Worm (Caenorhabditis elegans) whole organism, L2 larva: ENCODE data around the gene ZK596.2.

Experiments used
- R02D3.7 ChIP-seq: fragments of 150-350 bp; optimal IDR thresholded peaks from 2 replicates; lab custom pipeline; 2014; ENCODE audit warnings: missing biosample characterization, missing genetic modification characterization
- ZK546.5 ChIP-seq: sonication (generic microtip); optimal IDR thresholded peaks from 2 replicates; lab custom pipeline; 2017; ENCODE audit warnings: missing biosample characterization, missing genetic modification characterization
- alr-1 ChIP-seq: fragments of 150-350 bp; optimal IDR thresholded peaks from 2 replicates; lab custom pipeline; 2014; ENCODE audit warnings: missing biosample characterization, missing genetic modification characterization
- blmp-1 ChIP-seq: sonication (generic microtip); optimal IDR thresholded peaks from 2 replicates; lab custom pipeline; 2017; ENCODE audit warnings: missing genetic modification characterization, mild to moderate bottlenecking, missing compliant biosample characterization, antibody characterized with exemption, moderate library complexity; ENCODE audit not compliant: insufficient read depth
- ceh-16 ChIP-seq: fragments of 150-350 bp; optimal IDR thresholded peaks from 2 replicates; lab custom pipeline; 2014; ENCODE audit warnings: missing biosample characterization, missing genetic modification characterization
- ceh-82 ChIP-seq: fragments of 150-350 bp; optimal IDR thresholded peaks from 2 replicates; lab custom pipeline; 2014; ENCODE audit warnings: missing biosample characterization, missing genetic modification characterization
- crh-2 ChIP-seq: sonication (generic microtip); optimal IDR thresholded peaks from 2 replicates; lab custom pipeline; 2017; ENCODE audit warnings: missing biosample characterization, missing genetic modification characterization
- dmd-4 ChIP-seq: sonication (generic microtip); optimal IDR thresholded peaks from 2 replicates; lab custom pipeline; 2017; ENCODE audit warnings: missing biosample characterization, missing genetic modification characterization
- egl-27 ChIP-seq: sonication (generic microtip); optimal IDR thresholded peaks from 3 replicates; lab custom pipeline; 2017; ENCODE audit warnings: missing biosample characterization, missing genetic modification reagents, missing genetic modification characterization
- elt-1 ChIP-seq: fragments of 150-350 bp; optimal IDR thresholded peaks from 2 replicates; lab custom pipeline; 2014; ENCODE audit warnings: missing biosample characterization, missing genetic modification characterization
- elt-3 ChIP-seq: sonication (generic microtip); optimal IDR thresholded peaks from 2 replicates; lab custom pipeline; 2017; ENCODE audit warnings: missing biosample characterization, missing genetic modification characterization
- fos-1 ChIP-seq: fragments of 150-350 bp; optimal IDR thresholded peaks from 2 replicates; lab custom pipeline; 2014; ENCODE audit warnings: missing biosample characterization, missing genetic modification characterization
- lin-11 ChIP-seq: fragments of 150-350 bp; sonication (generic microtip); optimal IDR thresholded peaks from 2 replicates; lab custom pipeline; 2014; ENCODE audit warnings: missing biosample characterization, missing genetic modification characterization, inconsistent platforms, mixed read lengths
- lsy-2 ChIP-seq, 2 experiments: fragments of 150-350 bp in 1 of 2; sonication (generic microtip) in 1 of 2; optimal IDR thresholded peaks; 2 replicates each; lab custom pipeline; 2014 to 2017; ENCODE audit warnings: missing biosample characterization in 2 of 2, missing genetic modification characterization in 2 of 2
- mab-5 ChIP-seq: fragments of 150-350 bp; optimal IDR thresholded peaks from 2 replicates; lab custom pipeline; 2014; ENCODE audit warnings: missing biosample characterization, missing genetic modification characterization
- nhr-11 ChIP-seq: fragments of 150-350 bp; optimal IDR thresholded peaks from 2 replicates; lab custom pipeline; 2014; ENCODE audit warnings: missing biosample characterization, missing genetic modification characterization
- nhr-12 ChIP-seq: fragments of 150-350 bp; optimal IDR thresholded peaks from 2 replicates; lab custom pipeline; 2014; ENCODE audit warnings: missing biosample characterization, missing genetic modification characterization
- nhr-129 ChIP-seq: fragments of 150-350 bp; optimal IDR thresholded peaks from 2 replicates; lab custom pipeline; 2014; ENCODE audit warnings: missing biosample characterization, missing genetic modification characterization
- nhr-21 ChIP-seq: fragments of 150-350 bp; optimal IDR thresholded peaks from 2 replicates; lab custom pipeline; 2014; ENCODE audit warnings: missing biosample characterization, missing genetic modification characterization
- nhr-23 ChIP-seq: fragments of 150-350 bp; optimal IDR thresholded peaks from 2 replicates; lab custom pipeline; 2014; ENCODE audit warnings: missing biosample characterization, missing genetic modification reagents, missing genetic modification characterization
- nhr-237 ChIP-seq: fragments of 150-350 bp; optimal IDR thresholded peaks from 2 replicates; lab custom pipeline; 2014; ENCODE audit warnings: missing biosample characterization, missing genetic modification characterization
- nhr-25 ChIP-seq: fragments of 150-350 bp; sonication (generic microtip); optimal IDR thresholded peaks from 3 replicates; lab custom pipeline; 2014; ENCODE audit warnings: missing biosample characterization, missing genetic modification characterization
- nhr-6 ChIP-seq: fragments of 150-350 bp; optimal IDR thresholded peaks from 2 replicates; lab custom pipeline; 2014; ENCODE audit warnings: missing biosample characterization, missing genetic modification characterization
- peb-1 ChIP-seq: fragments of 150-350 bp; optimal IDR thresholded peaks from 2 replicates; lab custom pipeline; 2014; ENCODE audit warnings: missing biosample characterization, missing genetic modification characterization
- sem-4 ChIP-seq: fragments of 150-350 bp; optimal IDR thresholded peaks from 2 replicates; lab custom pipeline; 2014; ENCODE audit warnings: missing biosample characterization, missing genetic modification reagents, missing genetic modification characterization
- sma-3 ChIP-seq: sonication (generic microtip); optimal IDR thresholded peaks from 2 replicates; lab custom pipeline; 2016; ENCODE audit warnings: missing genetic modification reagents, missing genetic modification characterization, missing compliant biosample characterization
- sma-9 ChIP-seq, 2 experiments: fragments of 150-350 bp in 1 of 2; sonication (generic microtip) in 1 of 2; optimal IDR thresholded peaks; 2 replicates each; lab custom pipeline; 2014 to 2016; ENCODE audit warnings: missing genetic modification characterization in 2 of 2, mild to moderate bottlenecking in 1 of 2, missing biosample characterization in 1 of 2, missing compliant biosample characterization in 1 of 2, missing genetic modification reagents in 1 of 2, moderate library complexity in 1 of 2
- unc-55 ChIP-seq: fragments of 150-350 bp; sonication (generic microtip); optimal IDR thresholded peaks from 3 replicates; lab custom pipeline; 2014; ENCODE audit warnings: missing biosample characterization, missing genetic modification reagents, missing genetic modification characterization
- zag-1 ChIP-seq: fragments of 150-350 bp; optimal IDR thresholded peaks from 2 replicates; lab custom pipeline; 2014; ENCODE audit warnings: missing biosample characterization, missing genetic modification characterization
- ztf-1 ChIP-seq: fragments of 200-800 bp; sonication (Bioruptor generic); conservative IDR thresholded peaks from 2 replicates; pipeline ENCODE4 v1.3.6; 2022; ENCODE audit warnings: missing genetic modification characterization, missing compliant biosample characterization
- ztf-11 ChIP-seq: sonication (generic microtip); optimal IDR thresholded peaks from 2 replicates; lab custom pipeline; 2017; ENCODE audit warnings: missing biosample characterization, missing genetic modification characterization
- ztf-4 ChIP-seq: fragments of 150-350 bp; optimal IDR thresholded peaks from 2 replicates; lab custom pipeline; 2014; ENCODE audit warnings: missing biosample characterization, missing genetic modification characterization

The ZK596.2 gene

ce11 chrIV:10918877-10919560 is 9.9 kb upstream of the ZK596.2 start (continued):
- TF ChIP-seq mab-5 (tag; lab: Kevin White, UChicago) (peak; percentile 84), nhr-12 (no peak), nhr-129 (tag; lab: Kevin White, UChicago) (peak; percentile 87), ZK546.5 (no peak), nhr-237 (tag; lab: Kevin White, UChicago) (no peak), lin-11 (tag; lab: Kevin White, UChicago) (peak; percentile 87), unc-55 (peak; percentile 82)

DNA sequence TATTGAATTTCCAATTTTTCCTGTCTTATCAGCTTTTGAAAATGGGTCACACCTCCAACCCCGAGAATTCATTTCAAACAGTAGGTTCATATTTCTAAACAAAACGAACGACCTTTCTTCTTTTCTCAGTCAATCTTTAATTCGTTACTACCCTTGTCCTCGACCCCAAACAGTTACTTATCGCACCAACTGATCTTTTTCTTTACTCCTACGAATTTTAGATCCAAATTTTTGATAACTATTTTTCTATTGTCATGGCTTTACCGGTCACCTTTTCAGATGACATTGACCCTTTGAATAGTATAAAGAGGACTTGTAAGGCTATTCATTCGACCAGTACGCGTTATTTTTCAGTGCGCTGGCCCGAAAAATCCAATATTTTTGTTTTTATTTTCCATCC is 7.0 kb upstream of the ZK596.2 start:
- TF ChIP-seq dmd-4 (no peak), elt-1 (tag; lab: Kevin White, UChicago) (peak; percentile 49), egl-27 (no peak), ceh-16 (tag; lab: Kevin White, UChicago) (peak; percentile 69)

DNA sequence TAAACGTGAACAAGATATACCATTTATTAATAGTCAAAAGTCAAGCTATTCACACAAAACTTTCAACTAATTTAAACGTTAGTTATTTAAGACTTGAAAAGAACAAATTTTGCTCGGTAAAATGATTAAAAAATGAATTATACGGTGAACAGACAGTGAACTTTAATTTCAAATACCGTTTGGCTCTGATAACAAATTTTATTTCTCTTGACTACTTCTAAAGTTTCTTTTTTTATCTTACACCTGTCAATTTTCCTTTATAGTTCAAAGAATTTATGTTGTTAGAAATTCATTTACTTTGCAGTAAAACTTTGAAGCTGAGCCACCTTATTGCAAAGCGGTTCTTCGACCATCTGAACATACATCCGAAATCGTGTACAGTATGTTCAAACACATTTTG is 6.3 kb upstream of the ZK596.2 start, which contains the start of gene ZK593.3:
Gene ZK593.3 (plus strand): TSS at position 301 of the 400 bp plus-strand sequence.
- TF ChIP-seq sma-3 (GFP tag; lab: Kevin White, UChicago) (no peak), dmd-4 (no peak), fos-1 (tag; lab: Kevin White, UChicago) (no peak), ztf-1 (GFP tag; lab: Robert Waterston, UW) (no peak), zag-1 (tag; lab: Kevin White, UChicago) (no peak)
- TF ChIP-seq, all 48 proteins: peak for 0

ce11 chrIV:10913081-10913480 is 4.0 kb upstream of the ZK596.2 start, which contains the start of gene ZK593.2:
Gene ZK593.2, plus strand, starts transcription at chrIV:10913381.
- no peak for TF ChIP-seq nhr-11 (tag; lab: Kevin White, UChicago)
- no peak for TF ChIP-seq alr-1 (tag; lab: Kevin White, UChicago)
- no peak for TF ChIP-seq fos-1 (tag; lab: Kevin White, UChicago)
- TF ChIP-seq nhr-25 (tag; lab: Kevin White, UChicago), result no peak
- TF ChIP-seq R02D3.7 (tag; lab: Kevin White, UChicago), result no peak
- TF ChIP-seq sma-9 (GFP tag; optimal IDR thresholded peaks at IDR 0.05; lab: Kevin White, UChicago), result no peak
- TF ChIP-seq sma-9 (tag; optimal IDR thresholded peaks at IDR 0.05; lab: Kevin White, UChicago), result no peak
- TF ChIP-seq elt-3 (tag; lab: Kevin White, UChicago), result no peak
- TF ChIP-seq peb-1 (tag; lab: Kevin White, UChicago), result no peak
- no peak for TF ChIP-seq ztf-4
- no peak for TF ChIP-seq ceh-82 (tag; lab: Kevin White, UChicago)
- no peak for TF ChIP-seq lsy-2 (tag; optimal IDR thresholded peaks at IDR 0.05; lab: Kevin White, UChicago)

ce11 chrIV:10909708-10910107 is 602 bp upstream of the ZK596.2 start, which contains the start of gene pyk-2:
Gene pyk-2, plus strand, starts transcription at chrIV:10909913.
- TF ChIP-seq nhr-23 (tag; lab: Kevin White, UChicago) (no peak), sem-4 (tag; lab: Kevin White, UChicago) (no peak), elt-1 (tag; lab: Kevin White, UChicago) (no peak), sma-3 (GFP tag; lab: Kevin White, UChicago) (peak; percentile 48), ceh-16 (tag; lab: Kevin White, UChicago) (no peak), blmp-1 (tag; lab: Kevin White, UChicago) (no peak), ztf-4 (no peak), fos-1 (tag; lab: Kevin White, UChicago) (peak; percentile 70), sma-9 (GFP tag; optimal IDR thresholded peaks at IDR 0.05; lab: Kevin White, UChicago) (peak; percentile 78), sma-9 (tag; optimal IDR thresholded peaks at IDR 0.05; lab: Kevin White, UChicago) (no peak), lin-11 (tag; lab: Kevin White, UChicago) (no peak), nhr-21 (tag; lab: Kevin White, UChicago) (no peak), ztf-11 (tag; lab: Kevin White, UChicago) (no peak), nhr-129 (tag; lab: Kevin White, UChicago) (peak; percentile 45), crh-2 (peak; percentile 64), nhr-6 (tag; lab: Kevin White, UChicago) (no peak)
